Worm (Caenorhabditis elegans): ENCODE data around the gene K02G10.15.

ce11 chrX:4654057-4654456, 28.5 kb downstream of the K02G10.15 start, which contains the start of gene ceh-1:
- TF ChIP-seq pqm-1 (tag; optimal IDR thresholded peaks at IDR 0.05) = no peak
- TF ChIP-seq tbx-2 (tag; optimal IDR thresholded peaks at IDR 0.05) = no peak
- no peak for TF ChIP-seq ama-1 (optimal IDR thresholded peaks at IDR 0.05)
- no peak for TF ChIP-seq pax-1 (tag; optimal IDR thresholded peaks at IDR 0.05)
- TF ChIP-seq nfya-1 (tag; optimal IDR thresholded peaks at IDR 0.05) = no peak
- TF ChIP-seq elt-2 (tag; optimal IDR thresholded peaks at IDR 0.05) = no peak
- TF ChIP-seq ceh-31 (tag; optimal IDR thresholded peaks at IDR 0.05) = no peak
- TF ChIP-seq pha-4 (tag; optimal IDR thresholded peaks at IDR 0.05) = no peak
